Worm (Caenorhabditis elegans): ENCODE data around the gene samp-1.

samp-1 gene

ce11 chrII:11270829-11271228 is 31.9 kb upstream of the samp-1 start:
- TF ChIP-seq ztf-6 (GFP tag; IDR thresholded peaks at IDR 0.05): no peak
- TF ChIP-seq D2030.7 (GFP tag; IDR thresholded peaks at IDR 0.05): no peak
- TF ChIP-seq egrh-3 (GFP tag; IDR thresholded peaks at IDR 0.05): peak; percentile 83
- TF ChIP-seq zfh-2 (GFP tag; conservative IDR thresholded peaks at IDR 0.05): peak; percentile 85
- TF ChIP-seq somi-1 (GFP tag; optimal IDR thresholded peaks at IDR 0.05): no peak

DNA sequence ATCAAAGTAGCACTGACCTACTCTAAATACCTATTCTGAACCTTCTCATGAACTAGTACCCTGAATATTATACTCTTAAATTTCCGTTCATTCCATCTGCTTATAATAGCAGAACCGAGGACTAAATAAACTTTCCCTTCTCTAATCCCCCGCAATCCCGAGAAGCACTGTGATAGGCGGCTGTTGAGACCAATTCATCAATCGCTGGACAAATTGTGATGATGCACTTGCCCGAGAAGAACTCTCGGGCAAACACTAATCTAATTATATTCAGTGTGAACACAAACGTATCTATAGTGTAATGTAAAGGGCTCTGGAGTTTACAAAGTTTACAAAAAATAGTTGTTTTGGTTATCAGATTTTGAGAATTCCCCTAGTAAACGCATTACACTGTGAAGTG is 27.8 kb upstream of the samp-1 start:
- TF ChIP-seq rec-8 (tag; optimal IDR thresholded peaks at IDR 0.05) (no peak), D2030.7 (GFP tag; IDR thresholded peaks at IDR 0.05) (no peak)

DNA sequence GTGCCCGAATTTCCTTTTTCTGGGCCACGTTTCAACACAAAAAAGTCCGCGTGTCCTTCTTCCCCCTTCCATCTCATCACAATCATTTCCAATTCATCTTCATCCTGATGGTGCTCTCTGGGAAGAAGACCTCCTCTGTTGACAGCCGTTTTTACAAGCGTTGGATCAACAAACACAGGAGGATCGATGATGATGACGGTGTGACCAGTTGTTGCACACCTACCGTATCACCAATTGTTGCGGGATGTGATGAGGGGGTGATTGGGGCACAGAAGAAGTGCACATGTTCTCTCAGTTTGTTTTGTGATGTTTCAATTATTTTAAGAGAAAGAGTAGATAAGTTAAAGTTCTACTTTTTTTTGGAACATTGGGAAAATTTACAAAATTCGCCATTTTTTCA is 27.2 kb upstream of the samp-1 start:
- TF ChIP-seq ekl-4 (GFP tag; IDR thresholded peaks at IDR 0.05) (no peak), ztf-25 (GFP tag; IDR thresholded peaks at IDR 0.05) (no peak), aptf-2 (GFP tag; conservative IDR thresholded peaks at IDR 0.05) (no peak), Y67H2A.10 (GFP tag; conservative IDR thresholded peaks at IDR 0.05) (no peak), fkh-3 (tag; optimal IDR thresholded peaks at IDR 0.05) (no peak), F57C9.4 (tag; optimal IDR thresholded peaks at IDR 0.05) (no peak), egl-18 (GFP tag; IDR thresholded peaks at IDR 0.05) (no peak), pbrm-1 (GFP tag; IDR thresholded peaks at IDR 0.05) (no peak), tbx-9 (tag; optimal IDR thresholded peaks at IDR 0.05; ENCODE audit: borderline replicate concordance) (no peak)

- TF ChIP-seq B0035.1 (tag; optimal IDR thresholded peaks at IDR 0.05): no peak
- no peak for TF ChIP-seq ama-1 (optimal IDR thresholded peaks at IDR 0.05)
- no peak for TF ChIP-seq ama-1 (GFP tag; optimal IDR thresholded peaks at IDR 0.05)
- TF ChIP-seq egrh-3 (GFP tag; IDR thresholded peaks at IDR 0.05): no peak
- TF ChIP-seq lin-26 (GFP tag; IDR thresholded peaks at IDR 0.05): no peak
- no peak for TF ChIP-seq cebp-2 (GFP tag; IDR thresholded peaks at IDR 0.05)
- no peak for TF ChIP-seq madf-6 (GFP tag; IDR thresholded peaks at IDR 0.05)
- no peak for TF ChIP-seq Y53F4B.3 (GFP tag; IDR thresholded peaks at IDR 0.05)
- no peak for TF ChIP-seq akir-1 (GFP tag; optimal IDR thresholded peaks at IDR 0.05)
- no peak for TF ChIP-seq hsf-1 (GFP tag; IDR thresholded peaks at IDR 0.05)
- no peak for TF ChIP-seq sdz-38 (tag; optimal IDR thresholded peaks at IDR 0.05)
- no peak for TF ChIP-seq mxl-1 (tag; optimal IDR thresholded peaks at IDR 0.05)
- no peak for TF ChIP-seq rpc-1 (optimal IDR thresholded peaks at IDR 0.05)
- no peak for TF ChIP-seq rpc-1 (tag; optimal IDR thresholded peaks at IDR 0.05)
- no peak for TF ChIP-seq D2030.7 (GFP tag; IDR thresholded peaks at IDR 0.05)
- TF ChIP-seq ceh-58 (GFP tag; IDR thresholded peaks at IDR 0.05): no peak
- TF ChIP-seq lsy-27 (tag; optimal IDR thresholded peaks at IDR 0.05; ENCODE audit: borderline replicate concordance, insufficient read depth): no peak
Observed at ce11 chrII:11276879-11277278, 25.8 kb upstream of the samp-1 start.

- TF ChIP-seq zfh-2 (GFP tag; conservative IDR thresholded peaks at IDR 0.05) (0 out of 2 replicates have a peak, but pooled peaks have one; percentile 17), attf-3 (GFP tag; conservative IDR thresholded peaks at IDR 0.05) (no peak), madf-8 (GFP tag; conservative IDR thresholded peaks at IDR 0.05) (no peak), hsf-1 (GFP tag; IDR thresholded peaks at IDR 0.05) (no peak), nfyb-1 (GFP tag; IDR thresholded peaks at IDR 0.05) (peak; percentile 72)
Observed at ce11 chrII:11279971-11280370, 22.7 kb upstream of the samp-1 start.

All from whole organism, young adult.